Fruit fly (Drosophila melanogaster) Kc167 (cell line): ENCODE measurements around the gene Zaf1.

Experiments
- Myc ChIP-seq: fragments of >200 bp; optimal IDR thresholded peaks from 2 replicates; lab custom pipeline; 2017; ENCODE audit warnings: missing external identifiers
- Sin3A ChIP-seq: fragments of >200 bp; optimal IDR thresholded peaks from 2 replicates; lab custom pipeline; 2018; ENCODE audit warnings: missing external identifiers
- h ChIP-seq: fragments of >200 bp; optimal IDR thresholded peaks from 3 replicates; lab custom pipeline; 2018; ENCODE audit warnings: missing external identifiers
- insv ChIP-seq: fragments of >200 bp; optimal IDR thresholded peaks from 3 replicates; lab custom pipeline; 2018; ENCODE audit warnings: missing external identifiers
- psq ChIP-seq: fragments of >200 bp; optimal IDR thresholded peaks from 2 replicates; lab custom pipeline; 2017; ENCODE audit warnings: missing external identifiers

DNA sequence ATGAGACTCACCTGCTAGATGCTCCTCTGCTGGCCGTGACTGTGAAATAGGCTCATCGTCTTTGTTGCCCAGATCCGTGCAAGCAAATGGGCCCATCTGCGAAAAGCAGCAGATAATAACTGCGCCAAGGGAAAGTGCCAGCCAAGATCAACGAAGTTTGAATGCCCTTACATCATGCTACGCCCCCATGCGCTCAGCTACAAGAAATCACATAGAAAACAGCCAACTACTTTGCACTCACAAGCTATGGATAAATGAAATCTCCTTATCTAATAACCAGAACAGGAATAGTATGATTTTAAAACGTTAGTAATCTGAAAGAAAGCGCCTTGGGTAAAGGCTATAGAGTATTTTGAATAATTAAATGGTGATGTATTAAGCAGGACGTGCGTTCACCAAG lies 46.3 kb upstream of the Zaf1 start:
- TF ChIP-seq Myc (lab: Kevin White, UChicago) (no peak), Sin3A (no peak), psq (lab: Kevin White, UChicago) (no peak), insv (lab: Kevin White, UChicago) (no peak), h (lab: Kevin White, UChicago) (no peak)
